Worm (Caenorhabditis elegans) whole organism, L2 larva: Measurements from ENCODE around the gene dsc-1.

Source experiments
- ZK546.5 ChIP-seq: sonication (generic microtip); optimal IDR thresholded peaks from 2 replicates; lab custom pipeline; 2017; ENCODE audit warnings: missing biosample characterization, missing genetic modification characterization
- alr-1 ChIP-seq: fragments of 150-350 bp; optimal IDR thresholded peaks from 2 replicates; lab custom pipeline; 2014; ENCODE audit warnings: missing biosample characterization, missing genetic modification characterization
- ceh-16 ChIP-seq: fragments of 150-350 bp; optimal IDR thresholded peaks from 2 replicates; lab custom pipeline; 2014; ENCODE audit warnings: missing biosample characterization, missing genetic modification characterization
- ceh-82 ChIP-seq: fragments of 150-350 bp; optimal IDR thresholded peaks from 2 replicates; lab custom pipeline; 2014; ENCODE audit warnings: missing biosample characterization, missing genetic modification characterization
- egl-27 ChIP-seq: sonication (generic microtip); optimal IDR thresholded peaks from 3 replicates; lab custom pipeline; 2017; ENCODE audit warnings: missing biosample characterization, missing genetic modification reagents, missing genetic modification characterization
- lin-11 ChIP-seq: fragments of 150-350 bp; sonication (generic microtip); optimal IDR thresholded peaks from 2 replicates; lab custom pipeline; 2014; ENCODE audit warnings: missing biosample characterization, missing genetic modification characterization, inconsistent platforms, mixed read lengths
- nhr-11 ChIP-seq: fragments of 150-350 bp; optimal IDR thresholded peaks from 2 replicates; lab custom pipeline; 2014; ENCODE audit warnings: missing biosample characterization, missing genetic modification characterization
- snpc-4 ChIP-seq: fragments of 150-350 bp; optimal IDR thresholded peaks from 2 replicates; lab custom pipeline; 2014; ENCODE audit warnings: missing biosample characterization, missing genetic modification characterization
- unc-62 ChIP-seq: fragments of 150-350 bp; optimal IDR thresholded peaks from 2 replicates; lab custom pipeline; 2014; ENCODE audit warnings: missing biosample characterization, missing genetic modification reagents, missing genetic modification characterization
- ztf-4 ChIP-seq: fragments of 150-350 bp; optimal IDR thresholded peaks from 2 replicates; lab custom pipeline; 2014; ENCODE audit warnings: missing biosample characterization, missing genetic modification characterization

ce11 chrX:15027566-15027965 is 7.1 kb downstream of the dsc-1 start:
- TF ChIP-seq snpc-4 (tag; lab: Kevin White, UChicago) (no peak), ztf-4 (tag; lab: Kevin White, UChicago) (no peak), egl-27 (tag; lab: Kevin White, UChicago) (peak; percentile 4), ceh-16 (no peak), unc-62 (no peak), lin-11 (tag; lab: Kevin White, UChicago) (no peak), ZK546.5 (tag; lab: Kevin White, UChicago) (no peak), nhr-11 (no peak), alr-1 (tag; lab: Kevin White, UChicago) (no peak), ceh-82 (no peak)
